Worm (Caenorhabditis elegans): ENCODE results near the gene best-14.
A peak's percentile ranks its signal among the peaks of the same experiment; 100 is the strongest.

Gene best-14

ce11 chrV:10536808-10537207 is 21.0 kb upstream of the best-14 start:
- TF ChIP-seq blmp-1 (tag; optimal IDR thresholded peaks at IDR 0.05; ENCODE audit: insufficient read depth), result peak; percentile 52
- no peak for TF ChIP-seq nhr-11 (tag; optimal IDR thresholded peaks at IDR 0.05)
- peak; percentile 95 for TF ChIP-seq sma-9 (GFP tag; optimal IDR thresholded peaks at IDR 0.05)
- no peak for TF ChIP-seq sma-9 (tag; optimal IDR thresholded peaks at IDR 0.05)
- TF ChIP-seq nhr-25 (tag; optimal IDR thresholded peaks at IDR 0.05), result peak; percentile 93
- no peak for TF ChIP-seq dmd-4 (tag; optimal IDR thresholded peaks at IDR 0.05)
- TF ChIP-seq R02D3.7 (tag; optimal IDR thresholded peaks at IDR 0.05), result peak; percentile 42
- TF ChIP-seq unc-55 (GFP tag; optimal IDR thresholded peaks at IDR 0.05), result peak; percentile 94
- no peak for TF ChIP-seq ztf-1 (GFP tag; conservative IDR thresholded peaks at IDR 0.05)
- peak; percentile 87 for TF ChIP-seq sma-3 (GFP tag; optimal IDR thresholded peaks at IDR 0.05)
- TF ChIP-seq fos-1 (tag; optimal IDR thresholded peaks at IDR 0.05), result peak; percentile 89
- no peak for TF ChIP-seq unc-39 (tag; optimal IDR thresholded peaks at IDR 0.05)
- TF ChIP-seq nhr-21 (tag; optimal IDR thresholded peaks at IDR 0.05), result peak; percentile 87
- TF ChIP-seq ZK546.5 (tag; optimal IDR thresholded peaks at IDR 0.05), result peak; percentile 12
- peak; percentile 95 for TF ChIP-seq sem-4 (tag; optimal IDR thresholded peaks at IDR 0.05)
- peak; percentile 93 for TF ChIP-seq lin-11 (tag; optimal IDR thresholded peaks at IDR 0.05)
- TF ChIP-seq mab-5 (tag; optimal IDR thresholded peaks at IDR 0.05), result peak; percentile 87
- TF ChIP-seq ztf-4 (tag; optimal IDR thresholded peaks at IDR 0.05), result peak; percentile 69
- TF ChIP-seq crh-2 (tag; optimal IDR thresholded peaks at IDR 0.05), result peak; percentile 96
- peak; percentile 93 for TF ChIP-seq lin-13 (GFP tag; optimal IDR thresholded peaks at IDR 0.05)
- no peak for TF ChIP-seq elt-3 (tag; optimal IDR thresholded peaks at IDR 0.05)
- no peak for TF ChIP-seq aly-2 (tag; optimal IDR thresholded peaks at IDR 0.05)
- no peak for TF ChIP-seq nhr-237 (tag; optimal IDR thresholded peaks at IDR 0.05)
- no peak for TF ChIP-seq ztf-11 (tag; optimal IDR thresholded peaks at IDR 0.05)
- peak; percentile 98 for TF ChIP-seq C34F6.9 (tag; optimal IDR thresholded peaks at IDR 0.05)
- no peak for TF ChIP-seq elt-1 (tag; optimal IDR thresholded peaks at IDR 0.05)
- peak; percentile 2 for TF ChIP-seq lin-39 (tag; optimal IDR thresholded peaks at IDR 0.05)
- peak; percentile 86 for TF ChIP-seq Y55F3AM.14 (GFP tag; optimal IDR thresholded peaks at IDR 0.05)
- peak; percentile 74 for TF ChIP-seq ama-1 (optimal IDR thresholded peaks at IDR 0.05)
- TF ChIP-seq nhr-12 (tag; optimal IDR thresholded peaks at IDR 0.05), result peak; percentile 19
- TF ChIP-seq alr-1 (tag; optimal IDR thresholded peaks at IDR 0.05), result no peak
- peak; percentile 93 for TF ChIP-seq nhr-6 (tag; optimal IDR thresholded peaks at IDR 0.05)
- peak; percentile 64 for TF ChIP-seq zag-1 (tag; optimal IDR thresholded peaks at IDR 0.05)
- TF ChIP-seq nhr-77 (tag; optimal IDR thresholded peaks at IDR 0.05), result peak; percentile 48
- peak; percentile 86 to 95 for TF ChIP-seq lsy-2 (tag; optimal IDR thresholded peaks at IDR 0.05)
- TF ChIP-seq mbf-1 (tag; optimal IDR thresholded peaks at IDR 0.05), result no peak
- peak; percentile 31 for TF ChIP-seq nhr-10 (tag; optimal IDR thresholded peaks at IDR 0.05)
- peak; percentile 85 for TF ChIP-seq snpc-4 (tag; optimal IDR thresholded peaks at IDR 0.05)
- TF ChIP-seq skn-1 (tag; optimal IDR thresholded peaks at IDR 0.05), result no peak
- TF ChIP-seq mdl-1 (tag; optimal IDR thresholded peaks at IDR 0.05), result peak in 1 of 2 experiments; percentile 79
- TF ChIP-seq gmeb-1 (tag; optimal IDR thresholded peaks at IDR 0.05), result peak; percentile 96
- TF ChIP-seq peb-1 (tag; optimal IDR thresholded peaks at IDR 0.05), result no peak
- TF ChIP-seq ceh-82 (tag; optimal IDR thresholded peaks at IDR 0.05), result peak; percentile 44
- peak; percentile 32 for TF ChIP-seq unc-62 (GFP tag; optimal IDR thresholded peaks at IDR 0.05)
- peak; percentile 87 for TF ChIP-seq egl-27 (tag; optimal IDR thresholded peaks at IDR 0.05)
- no peak for TF ChIP-seq nhr-23 (tag; optimal IDR thresholded peaks at IDR 0.05)
- peak; percentile 86 for TF ChIP-seq ceh-16 (tag; optimal IDR thresholded peaks at IDR 0.05)
- TF ChIP-seq F13H6.1 (tag; optimal IDR thresholded peaks at IDR 0.05), result peak; percentile 94
- TF ChIP-seq nhr-129 (tag; optimal IDR thresholded peaks at IDR 0.05), result peak; percentile 97
